Worm (Caenorhabditis elegans) whole organism, L1 larva: ENCODE measurements around the gene kin-34.

Experiments
- irx-1 ChIP-seq: sonication (generic microtip); optimal IDR thresholded peaks from 2 replicates; lab custom pipeline; 2016; ENCODE audit warnings: missing genetic modification characterization, missing compliant biosample characterization
- jun-1 ChIP-seq: fragments of 150-350 bp; optimal IDR thresholded peaks from 2 replicates; lab custom pipeline; 2014; ENCODE audit warnings: missing biosample characterization, missing genetic modification reagents, missing genetic modification characterization
- lin-15B ChIP-seq: fragments of 150-350 bp; sonication (generic microtip); optimal IDR thresholded peaks from 3 replicates; lab custom pipeline; 2014; ENCODE audit warnings: missing biosample characterization, missing genetic modification characterization
- nhr-76 ChIP-seq: sonication (generic microtip); optimal IDR thresholded peaks from 2 replicates; lab custom pipeline; 2017; ENCODE audit warnings: missing biosample characterization, missing genetic modification characterization
- pqm-1 ChIP-seq: sonication (generic microtip); optimal IDR thresholded peaks from 3 replicates; lab custom pipeline; 2017; ENCODE audit warnings: missing biosample characterization, missing genetic modification characterization
- rnt-1 ChIP-seq: sonication (generic microtip); optimal IDR thresholded peaks from 2 replicates; lab custom pipeline; 2016; ENCODE audit warnings: mild to moderate bottlenecking, missing genetic modification characterization, moderate library complexity, missing compliant biosample characterization
- tlp-1 ChIP-seq: fragments of 150-350 bp; optimal IDR thresholded peaks from 2 replicates; lab custom pipeline; 2014; ENCODE audit warnings: missing biosample characterization, missing genetic modification characterization

DNA sequence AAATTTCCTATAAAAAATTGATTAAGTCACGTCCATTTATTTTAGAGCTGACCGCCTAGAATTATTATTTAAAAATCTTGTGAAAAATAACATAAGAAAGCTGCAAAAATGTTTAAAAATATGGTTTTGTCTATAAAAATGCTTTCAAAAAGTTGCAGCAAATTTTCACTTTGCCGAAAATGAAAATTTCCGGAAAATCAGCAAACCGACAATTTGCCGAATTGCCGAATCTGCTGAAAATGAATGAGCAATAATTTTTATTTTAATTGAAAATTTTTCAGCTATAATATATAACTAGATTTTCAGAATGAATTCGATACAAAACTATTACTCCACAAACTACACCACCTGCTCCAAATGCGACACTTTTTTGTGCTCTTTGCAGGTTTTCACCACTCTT, 29.1 kb downstream of the kin-34 start, which contains the start of gene srh-78:
- TF ChIP-seq irx-1: no peak
- no peak for TF ChIP-seq rnt-1
- no peak for TF ChIP-seq lin-15B (tag; lab: Kevin White, UChicago)
- TF ChIP-seq tlp-1 (tag; lab: Kevin White, UChicago): no peak
- no peak for TF ChIP-seq pqm-1
- no peak for TF ChIP-seq nhr-76 (tag; lab: Kevin White, UChicago)
- TF ChIP-seq jun-1 (tag; lab: Kevin White, UChicago): no peak
